Worm (Caenorhabditis elegans) whole organism, young adult: ENCODE results near the gene ttr-30.

Experiments
- ekl-4 ChIP-seq: fragments of 200-800 bp; sonication (Bioruptor generic); IDR thresholded peaks from 2 replicates; pipeline ENCODE4 v1.3.6; 2022; ENCODE audit warnings: missing genetic modification reagents, missing genetic modification characterization, missing compliant biosample characterization
- pha-4 ChIP-seq: fragments of 150-350 bp; sonication (generic microtip); optimal IDR thresholded peaks from 2 replicates; lab custom pipeline; 2014; ENCODE audit warnings: missing biosample characterization, missing genetic modification reagents, missing genetic modification characterization
- unc-62 ChIP-seq: fragments of 150-350 bp; optimal IDR thresholded peaks from 2 replicates; lab custom pipeline; 2014; ENCODE audit warnings: missing biosample characterization, missing genetic modification reagents, missing genetic modification characterization

- TF ChIP-seq pha-4 (tag; lab: Kevin White, UChicago) (no peak), ekl-4 (GFP tag; lab: Robert Waterston, UW) (no peak), unc-62 (GFP tag; lab: Kevin White, UChicago) (no peak)
These were observed 15.4 kb upstream of the ttr-30 start, which contains the start of gene spp-3 for ce11 chrX:7315329-7315728.
